Worm (Caenorhabditis elegans): ENCODE measurements around the gene T10B10.9.

DNA sequence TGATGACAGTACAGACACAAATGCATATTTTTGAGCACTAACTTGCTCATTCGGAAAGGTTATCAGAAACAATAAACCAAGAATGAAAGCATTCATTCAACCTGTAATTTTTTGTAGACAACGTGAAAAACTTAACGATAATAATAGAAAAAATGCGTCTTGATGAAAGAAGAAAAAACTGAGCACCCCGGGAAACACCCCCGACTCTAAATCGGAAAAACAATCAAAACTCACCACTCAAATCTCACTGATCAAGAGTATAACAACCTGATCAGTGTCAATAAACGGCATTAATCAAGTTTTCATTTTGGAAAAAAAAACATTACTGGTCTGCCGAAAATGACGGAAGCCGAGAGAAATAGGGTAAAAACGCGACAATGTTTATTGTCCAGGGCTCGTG is 1.9 kb downstream of the T10B10.9 start, which contains the start of gene T10B10.8:
- TF ChIP-seq nhr-12 (tag; optimal IDR thresholded peaks at IDR 0.05) = no peak
- no peak for TF ChIP-seq nhr-76 (tag; optimal IDR thresholded peaks at IDR 0.05)
- TF ChIP-seq pqm-1 (tag; optimal IDR thresholded peaks at IDR 0.05) = no peak
- TF ChIP-seq ZK546.5 (tag; optimal IDR thresholded peaks at IDR 0.05) = no peak
- no peak for TF ChIP-seq snpc-4 (tag; optimal IDR thresholded peaks at IDR 0.05)
- TF ChIP-seq nhr-28 (tag; optimal IDR thresholded peaks at IDR 0.05) = no peak
- TF ChIP-seq nhr-43 (tag; optimal IDR thresholded peaks at IDR 0.05; ENCODE audit: poor library complexity, severe bottlenecking) = no peak
- TF ChIP-seq mdl-1 (tag; optimal IDR thresholded peaks at IDR 0.05) = no peak
- TF ChIP-seq ztf-11 (tag; optimal IDR thresholded peaks at IDR 0.05) = no peak
- no peak for TF ChIP-seq unc-62 (GFP tag; optimal IDR thresholded peaks at IDR 0.05)
- TF ChIP-seq zag-1 (tag; optimal IDR thresholded peaks at IDR 0.05) = no peak

Measured in whole organism, L3 larva.